Fruit fly (Drosophila melanogaster) whole organism, wandering third instar larva: Measurements from ENCODE around the gene pr.

Experiments used
- CrebA ChIP-seq: fragments of 200-800 bp; sonication (Bioruptor generic); optimal IDR thresholded peaks from 2 replicates; lab custom pipeline; 2016; ENCODE audit warnings: missing biosample characterization, mild to moderate bottlenecking, missing genetic modification characterization, borderline replicate concordance
- dmrt93B ChIP-seq: fragments of 200-800 bp; sonication (Bioruptor generic); optimal IDR thresholded peaks from 2 replicates; lab custom pipeline; 2018; ENCODE audit warnings: missing biosample characterization, mild to moderate bottlenecking, missing genetic modification characterization
- ey ChIP-seq: fragments of 200-800 bp; sonication (Bioruptor generic); optimal IDR thresholded peaks from 2 replicates; lab custom pipeline; 2016; ENCODE audit warnings: missing biosample characterization, missing genetic modification characterization
- woc ChIP-seq: sonication (Bioruptor generic); optimal IDR thresholded peaks from 2 replicates; lab custom pipeline; 2016; ENCODE audit warnings: missing biosample characterization, mild to moderate bottlenecking, missing genetic modification characterization

Gene pr

dm6 chr2L:20024333-20024732 is 50.9 kb downstream of the pr start:
- TF ChIP-seq CrebA (GFP tag; lab: Kevin White, UChicago): no peak
- TF ChIP-seq ey (GFP tag; lab: Kevin White, UChicago): no peak
- no peak for TF ChIP-seq woc (GFP tag; lab: Kevin White, UChicago)
- no peak for TF ChIP-seq dmrt93B (GFP tag; lab: Kevin White, UChicago)
